Fruit fly (Drosophila melanogaster): ENCODE data around the gene PolE1.

- no peak for TF ChIP-seq knrl (GFP tag; IDR thresholded peaks at IDR 0.05; ENCODE audit: partially characterized antibody)
- no peak for TF ChIP-seq Sry-β (GFP tag; optimal IDR thresholded peaks at IDR 0.05)
- no peak for TF ChIP-seq Lpt (GFP tag; optimal IDR thresholded peaks at IDR 0.05)
- no peak for TF ChIP-seq CG12071 (GFP tag; optimal IDR thresholded peaks at IDR 0.05)
- TF ChIP-seq zfh2 (GFP tag; optimal IDR thresholded peaks at IDR 0.05), result no peak
- TF ChIP-seq CG3163 (GFP tag; optimal IDR thresholded peaks at IDR 0.05), result no peak
- TF ChIP-seq yki (optimal IDR thresholded peaks at IDR 0.05), result no peak
- TF ChIP-seq nom (GFP tag; optimal IDR thresholded peaks at IDR 0.05), result no peak
- TF ChIP-seq Opbp (GFP tag; IDR thresholded peaks at IDR 0.05; ENCODE audit: partially characterized antibody), result no peak
- TF ChIP-seq TFAM (GFP tag; optimal IDR thresholded peaks at IDR 0.05), result no peak
- TF ChIP-seq CG11085 (GFP tag; IDR thresholded peaks at IDR 0.05), result no peak
- TF ChIP-seq CG12219 (GFP tag; optimal IDR thresholded peaks at IDR 0.05), result no peak
- no peak for TF ChIP-seq en (GFP tag; optimal IDR thresholded peaks at IDR 0.05)
Measured at dm6 chr3R:23372624-23373023, 24.7 kb downstream of the PolE1 start, which contains the start of gene CG42827.
